Fruit fly (Drosophila melanogaster) whole organism, adult: ENCODE data around the gene CG5989.

Experiments used
- CG12768 ChIP-seq: fragments of 200-800 bp; sonication (Bioruptor generic); optimal IDR thresholded peaks from 2 replicates; lab custom pipeline; 2017; ENCODE audit warnings: missing biosample characterization, missing genetic modification characterization, mild to moderate bottlenecking, moderate library complexity, missing genetic modification reagents
- CG5204 ChIP-seq: fragments of 200-800 bp; sonication (Bioruptor generic); optimal IDR thresholded peaks from 2 replicates; lab custom pipeline; 2016; ENCODE audit warnings: missing biosample characterization, missing genetic modification characterization
- Clk ChIP-seq: fragments of 200-800 bp; sonication (Bioruptor generic); optimal IDR thresholded peaks from 2 replicates; lab custom pipeline; 2017; ENCODE audit warnings: missing biosample characterization, missing genetic modification characterization
- Hr96 ChIP-seq: fragments of 200-800 bp; sonication (Bioruptor generic); optimal IDR thresholded peaks from 2 replicates; lab custom pipeline; 2016; ENCODE audit warnings: missing biosample characterization, missing genetic modification characterization
- kay ChIP-seq: fragments of 200-800 bp; sonication (Bioruptor generic); peaks from one replicate; lab custom pipeline; 2016; ENCODE audit warnings: missing biosample characterization, missing genetic modification characterization, borderline replicate concordance
- pad ChIP-seq: fragments of 200-800 bp; sonication (Bioruptor generic); optimal IDR thresholded peaks from 3 replicates; lab custom pipeline; 2017; ENCODE audit warnings: missing biosample characterization, missing genetic modification characterization, mild to moderate bottlenecking, moderate library complexity, missing genetic modification reagents

- TF ChIP-seq pad (GFP tag; lab: Kevin White, UChicago) (no peak), Hr96 (GFP tag; lab: Kevin White, UChicago) (no peak), CG12768 (GFP tag; lab: Kevin White, UChicago) (no peak), Clk (no peak), kay (GFP tag; lab: Kevin White, UChicago) (no peak), CG5204 (GFP tag; lab: Kevin White, UChicago) (no peak)
Observed at dm6 chr3L:8557018-8557417, 46.9 kb downstream of the CG5989 start.
